Worm (Caenorhabditis elegans) whole organism, L4/young adult: ENCODE data around the gene let-754.

Source experiments
- W03F9.2 ChIP-seq: fragments of 150-350 bp; optimal IDR thresholded peaks from 2 replicates; lab custom pipeline; 2014; ENCODE audit warnings: missing biosample characterization, missing genetic modification characterization
- dao-5 ChIP-seq: sonication (generic microtip); optimal IDR thresholded peaks from 2 replicates; lab custom pipeline; 2016; ENCODE audit warnings: missing genotype, missing genetic modification characterization, moderate library complexity, missing compliant biosample characterization
- him-1 ChIP-seq: sonication (generic microtip); optimal IDR thresholded peaks from 2 replicates; lab custom pipeline; 2016; ENCODE audit warnings: missing genotype, missing genetic modification reagents, missing genetic modification characterization, missing compliant biosample characterization

DNA sequence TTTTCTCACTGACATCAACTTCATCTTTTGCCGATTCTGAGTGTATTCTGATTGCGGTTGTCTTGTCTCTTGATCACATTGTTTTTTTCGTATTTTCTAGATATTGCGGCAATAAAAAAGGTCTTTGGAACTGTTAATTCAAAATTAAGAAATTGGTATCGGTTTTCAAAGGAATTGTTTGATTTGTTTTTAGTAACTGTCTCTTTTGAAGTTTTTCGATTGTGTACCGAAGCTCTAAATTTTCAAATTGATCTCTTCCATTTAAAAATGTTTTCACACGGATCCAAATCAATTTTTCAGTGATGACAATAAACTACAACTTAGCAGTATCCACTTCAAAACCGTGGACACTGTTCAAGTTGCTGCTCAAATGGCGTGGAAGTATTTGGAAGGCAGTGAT, 52.4 kb downstream of the let-754 start, which contains the start of gene best-24:
- TF ChIP-seq him-1 (tag; lab: Kevin White, UChicago) (no peak), dao-5 (tag; lab: Kevin White, UChicago) (no peak), W03F9.2 (tag; lab: Kevin White, UChicago) (no peak)
